Worm (Caenorhabditis elegans) whole organism, L3 larva: ENCODE data around the gene srz-5.
"Not testable (repeated sequence)": the region's sequence is repeated elsewhere in the genome, so short reads cannot be mapped to it uniquely, and the experiment has no call there.

Experiments used
- R02D3.7 ChIP-seq: fragments of 150-350 bp; optimal IDR thresholded peaks from 2 replicates; lab custom pipeline; 2014; ENCODE audit warnings: missing biosample characterization, missing genetic modification characterization
- ZK546.5 ChIP-seq: sonication (generic microtip); optimal IDR thresholded peaks from 2 replicates; lab custom pipeline; 2017; ENCODE audit warnings: missing biosample characterization, missing genetic modification characterization
- aly-2 ChIP-seq: fragments of 150-350 bp; optimal IDR thresholded peaks from 2 replicates; lab custom pipeline; 2014; ENCODE audit warnings: missing biosample characterization, missing genetic modification characterization
- ceh-16 ChIP-seq: sonication (generic microtip); optimal IDR thresholded peaks from 2 replicates; lab custom pipeline; 2017; ENCODE audit warnings: missing biosample characterization, missing genetic modification characterization
- ceh-28 ChIP-seq: fragments of 150-350 bp; optimal IDR thresholded peaks from 2 replicates; lab custom pipeline; 2014; ENCODE audit warnings: missing biosample characterization, missing genetic modification reagents, missing genetic modification characterization
- ceh-82 ChIP-seq: fragments of 150-350 bp; optimal IDR thresholded peaks from 2 replicates; lab custom pipeline; 2014; ENCODE audit warnings: missing biosample characterization, missing genetic modification characterization
- ceh-9 ChIP-seq: sonication (generic microtip); optimal IDR thresholded peaks from 2 replicates; lab custom pipeline; 2018; ENCODE audit warnings: missing biosample characterization, missing genetic modification characterization
- egl-27 ChIP-seq: sonication (generic microtip); optimal IDR thresholded peaks from 4 replicates; lab custom pipeline; 2017; ENCODE audit warnings: missing biosample characterization, missing genetic modification reagents, missing genetic modification characterization
- egl-5 ChIP-seq: fragments of 150-350 bp; optimal IDR thresholded peaks from 2 replicates; lab custom pipeline; 2017; ENCODE audit warnings: missing biosample characterization, missing genetic modification reagents, missing genetic modification characterization, inconsistent platforms
- elt-2 ChIP-seq: sonication (generic microtip); optimal IDR thresholded peaks from 2 replicates; lab custom pipeline; 2016; ENCODE audit warnings: missing genetic modification reagents, mild to moderate bottlenecking, missing genetic modification characterization, missing compliant biosample characterization
- eor-1 ChIP-seq, 2 experiments: fragments of 150-350 bp; optimal IDR thresholded peaks; 2 replicates each; lab custom pipeline; 2014 to 2018; ENCODE audit warnings: missing biosample characterization in 2 of 2, missing genetic modification characterization in 2 of 2
- fkh-10 ChIP-seq: sonication (generic microtip); optimal IDR thresholded peaks from 2 replicates; lab custom pipeline; 2017; ENCODE audit warnings: missing biosample characterization, missing genetic modification reagents, missing genetic modification characterization
- fkh-2 ChIP-seq: fragments of 150-350 bp; optimal IDR thresholded peaks from 2 replicates; lab custom pipeline; 2014; ENCODE audit warnings: missing biosample characterization, missing genetic modification reagents, missing genetic modification characterization
- fos-1 ChIP-seq: fragments of 150-350 bp; optimal IDR thresholded peaks from 2 replicates; lab custom pipeline; 2014; ENCODE audit warnings: missing biosample characterization, missing genetic modification characterization
- hmg-11 ChIP-seq: sonication (generic microtip); optimal IDR thresholded peaks from 2 replicates; lab custom pipeline; 2016; ENCODE audit warnings: missing genetic modification characterization, missing compliant biosample characterization
- jun-1 ChIP-seq: fragments of 150-350 bp; optimal IDR thresholded peaks from 2 replicates; lab custom pipeline; 2014; ENCODE audit warnings: missing biosample characterization, missing genetic modification reagents, missing genetic modification characterization
- lin-15B ChIP-seq: fragments of 150-350 bp; optimal IDR thresholded peaks from 2 replicates; lab custom pipeline; 2014; ENCODE audit warnings: missing biosample characterization, missing genetic modification characterization
- lin-39 ChIP-seq: fragments of 150-350 bp; optimal IDR thresholded peaks from 2 replicates; lab custom pipeline; 2018; ENCODE audit warnings: missing biosample characterization, missing genetic modification reagents, missing genetic modification characterization
- lsy-12 ChIP-seq: sonication (generic microtip); optimal IDR thresholded peaks from 2 replicates; lab custom pipeline; 2016; ENCODE audit warnings: mild to moderate bottlenecking, missing genetic modification characterization, missing compliant biosample characterization
- mdl-1 ChIP-seq: fragments of 150-350 bp; optimal IDR thresholded peaks from 2 replicates; lab custom pipeline; 2014; ENCODE audit warnings: missing biosample characterization, missing genetic modification characterization
- mml-1 ChIP-seq: fragments of 150-350 bp; sonication (generic microtip); optimal IDR thresholded peaks from 3 replicates; lab custom pipeline; 2014; ENCODE audit warnings: missing biosample characterization, missing genetic modification characterization
- nfya-1 ChIP-seq: sonication (generic microtip); optimal IDR thresholded peaks from 2 replicates; lab custom pipeline; 2017; ENCODE audit warnings: missing genetic modification characterization, mild to moderate bottlenecking, missing compliant biosample characterization, antibody characterized with exemption, moderate library complexity; ENCODE audit not compliant: insufficient read depth
- nhr-11 ChIP-seq: fragments of 150-350 bp; optimal IDR thresholded peaks from 2 replicates; lab custom pipeline; 2014; ENCODE audit warnings: missing biosample characterization, missing genetic modification characterization
- nhr-23 ChIP-seq: fragments of 150-350 bp; optimal IDR thresholded peaks from 2 replicates; lab custom pipeline; 2014; ENCODE audit warnings: missing biosample characterization, missing genetic modification reagents, missing genetic modification characterization
- nhr-237 ChIP-seq: fragments of 150-350 bp; optimal IDR thresholded peaks from 2 replicates; lab custom pipeline; 2014; ENCODE audit warnings: missing biosample characterization, missing genetic modification characterization
- nhr-25 ChIP-seq: sonication (generic microtip); optimal IDR thresholded peaks from 2 replicates; lab custom pipeline; 2017; ENCODE audit warnings: missing biosample characterization, missing genetic modification characterization
- nhr-28 ChIP-seq: fragments of 150-350 bp; optimal IDR thresholded peaks from 2 replicates; lab custom pipeline; 2014; ENCODE audit warnings: missing biosample characterization, missing genetic modification characterization
- nhr-43 ChIP-seq: sonication (generic microtip); optimal IDR thresholded peaks from 2 replicates; lab custom pipeline; 2016; ENCODE audit warnings: mild to moderate bottlenecking, missing genetic modification characterization, missing compliant biosample characterization; ENCODE audit not compliant: poor library complexity, severe bottlenecking
- nhr-67 ChIP-seq: fragments of 150-350 bp; optimal IDR thresholded peaks from 2 replicates; lab custom pipeline; 2014; ENCODE audit warnings: missing biosample characterization, missing genetic modification characterization
- nhr-76 ChIP-seq: fragments of 150-350 bp; sonication (generic microtip); optimal IDR thresholded peaks from 5 replicates; lab custom pipeline; 2014; ENCODE audit warnings: missing biosample characterization, missing genetic modification characterization
- nhr-77 ChIP-seq: fragments of 150-350 bp; optimal IDR thresholded peaks from 2 replicates; lab custom pipeline; 2014; ENCODE audit warnings: missing biosample characterization, missing genetic modification characterization
- pha-4 ChIP-seq: fragments of 150-350 bp; optimal IDR thresholded peaks from 2 replicates; lab custom pipeline; 2014; ENCODE audit warnings: missing biosample characterization, missing genetic modification reagents, missing genetic modification characterization
- pqm-1 ChIP-seq: fragments of 150-350 bp; optimal IDR thresholded peaks from 2 replicates; lab custom pipeline; 2017; ENCODE audit warnings: missing biosample characterization, missing genetic modification characterization, inconsistent platforms
- skn-1 ChIP-seq: fragments of 150-350 bp; optimal IDR thresholded peaks from 2 replicates; lab custom pipeline; 2014; ENCODE audit warnings: missing biosample characterization, missing genetic modification characterization
- snpc-4 ChIP-seq: fragments of 150-350 bp; optimal IDR thresholded peaks from 2 replicates; lab custom pipeline; 2014; ENCODE audit warnings: missing biosample characterization, missing genetic modification characterization
- tbx-2 ChIP-seq: sonication (generic microtip); optimal IDR thresholded peaks from 2 replicates; lab custom pipeline; 2016; ENCODE audit warnings: mild to moderate bottlenecking, missing genetic modification characterization, missing compliant biosample characterization
- unc-39 ChIP-seq: sonication (generic microtip); optimal IDR thresholded peaks from 4 replicates; lab custom pipeline; 2017; ENCODE audit warnings: missing biosample characterization, missing genetic modification characterization
- unc-62 ChIP-seq: fragments of 150-350 bp; sonication (generic microtip); optimal IDR thresholded peaks from 4 replicates; lab custom pipeline; 2014; ENCODE audit warnings: missing biosample characterization, missing genetic modification reagents, missing genetic modification characterization
- ztf-11 ChIP-seq: fragments of 150-350 bp; optimal IDR thresholded peaks from 2 replicates; lab custom pipeline; 2014; ENCODE audit warnings: missing biosample characterization, missing genetic modification characterization
- ztf-4 ChIP-seq: fragments of 150-350 bp; optimal IDR thresholded peaks from 2 replicates; lab custom pipeline; 2014; ENCODE audit warnings: missing biosample characterization, missing genetic modification characterization

The srz-5 gene

ce11 chrII:3499386-3499785 is 15.1 kb downstream of the srz-5 start, which contains the start of gene Y49F6B.9:
Gene Y49F6B.9 (minus strand): TSS chrII:3499387.
- TF ChIP-seq nhr-237 (tag; lab: Kevin White, UChicago): no peak
- no peak for TF ChIP-seq ztf-4
- TF ChIP-seq mml-1 (tag; lab: Kevin White, UChicago): no peak
- TF ChIP-seq ceh-82: no peak
- TF ChIP-seq hmg-11 (tag; lab: Kevin White, UChicago): no peak
- no peak for TF ChIP-seq ZK546.5
- no peak for TF ChIP-seq lsy-12 (tag; lab: Kevin White, UChicago)
- TF ChIP-seq ceh-9 (tag; lab: Kevin White, UChicago): no peak
- TF ChIP-seq fkh-2 (tag; lab: Kevin White, UChicago): no peak
- TF ChIP-seq ceh-28 (tag; lab: Kevin White, UChicago): no peak
- no peak for TF ChIP-seq aly-2 (tag; lab: Kevin White, UChicago)
- TF ChIP-seq nhr-25: no peak
- no peak for TF ChIP-seq ceh-16 (tag; lab: Kevin White, UChicago)
- TF ChIP-seq R02D3.7 (tag; lab: Kevin White, UChicago): no peak
- TF ChIP-seq tbx-2 (tag; lab: Kevin White, UChicago): no peak
- TF ChIP-seq jun-1 (tag; lab: Kevin White, UChicago): no peak
- TF ChIP-seq snpc-4: no peak
- TF ChIP-seq pqm-1 (tag; lab: Kevin White, UChicago): no peak

- not testable (repeated sequence) for TF ChIP-seq mdl-1; fos-1; unc-62 (GFP tag; lab: Kevin White, UChicago)
Measured at ce11 chrII:3490797-3491196, 23.7 kb downstream of the srz-5 start, which contains the start of gene fbxb-112. Gene fbxb-112 (plus strand): TSS chrII:3491097.

ce11 chrII:3482231-3482630 is 32.3 kb downstream of the srz-5 start, which contains the start of gene smu-2:
Gene smu-2 (plus strand): TSS chrII:3482408.
- TF ChIP-seq egl-5 (tag; lab: Kevin White, UChicago): peak; percentile 69
- TF ChIP-seq nhr-43 (tag; lab: Kevin White, UChicago): no peak
- TF ChIP-seq snpc-4: peak; percentile 55
- TF ChIP-seq nhr-25: peak; percentile 20
- no peak for TF ChIP-seq mdl-1
- TF ChIP-seq ztf-11 (tag; lab: Kevin White, UChicago): no peak
- TF ChIP-seq elt-2 (tag; lab: Kevin White, UChicago): peak; percentile 11
- no peak for TF ChIP-seq nhr-76 (tag; lab: Kevin White, UChicago)
- TF ChIP-seq skn-1 (tag; lab: Kevin White, UChicago): no peak
- peak; percentile 59 for TF ChIP-seq lin-39 (tag; lab: Kevin White, UChicago)
- no peak for TF ChIP-seq ZK546.5
- no peak for TF ChIP-seq eor-1 (tag; optimal IDR thresholded peaks at IDR 0.05; lab: Kevin White, UChicago)
- TF ChIP-seq R02D3.7 (tag; lab: Kevin White, UChicago): peak; percentile 1
- TF ChIP-seq nhr-67 (tag; lab: Kevin White, UChicago): no peak
- TF ChIP-seq fkh-10: peak; percentile 17
- peak; percentile 55 for TF ChIP-seq nfya-1 (tag; lab: Kevin White, UChicago)
- peak; percentile 91 for TF ChIP-seq lin-15B (tag; lab: Kevin White, UChicago)
- TF ChIP-seq ceh-28 (tag; lab: Kevin White, UChicago): no peak
- TF ChIP-seq fkh-2 (tag; lab: Kevin White, UChicago): no peak
- TF ChIP-seq nhr-23: peak; percentile 17
- TF ChIP-seq pha-4 (tag; lab: Kevin White, UChicago): no peak

- no peak for TF ChIP-seq nhr-237 (tag; lab: Kevin White, UChicago)
- no peak for TF ChIP-seq nhr-77
- TF ChIP-seq ztf-4: no peak
- no peak for TF ChIP-seq nhr-25
- TF ChIP-seq nhr-67 (tag; lab: Kevin White, UChicago): no peak
- no peak for TF ChIP-seq nhr-76 (tag; lab: Kevin White, UChicago)
- no peak for TF ChIP-seq unc-39 (tag; lab: Kevin White, UChicago)
- no peak for TF ChIP-seq mdl-1
- TF ChIP-seq egl-27 (tag; lab: Kevin White, UChicago): no peak
- TF ChIP-seq nhr-11 (tag; lab: Kevin White, UChicago): no peak
- no peak for TF ChIP-seq elt-2 (tag; lab: Kevin White, UChicago)
- TF ChIP-seq lin-15B (tag; lab: Kevin White, UChicago): no peak
- TF ChIP-seq lsy-12 (tag; lab: Kevin White, UChicago): no peak
- TF ChIP-seq jun-1 (tag; lab: Kevin White, UChicago): no peak
- no peak for TF ChIP-seq nfya-1 (tag; lab: Kevin White, UChicago)
- no peak for TF ChIP-seq mml-1 (tag; lab: Kevin White, UChicago)
- no peak for TF ChIP-seq pqm-1 (tag; lab: Kevin White, UChicago)
- TF ChIP-seq nhr-28 (tag; lab: Kevin White, UChicago): no peak
- no peak for TF ChIP-seq ceh-16 (tag; lab: Kevin White, UChicago)
Measured at ce11 chrII:3481584-3481983, 32.9 kb downstream of the srz-5 start, which contains the start of gene Y49F6B.8. Gene Y49F6B.8 (minus strand): TSS chrII:3481684.
